Worm (Caenorhabditis elegans) whole organism, L4 larva: Measurements from ENCODE around the gene glb-13.

ENCODE experiments used
- F49E8.2 ChIP-seq: sonication (generic microtip); optimal IDR thresholded peaks from 2 replicates; lab custom pipeline; 2016; ENCODE audit warnings: missing compliant biosample characterization, mild to moderate bottlenecking, missing genetic modification characterization, borderline replicate concordance
- T20F7.1 ChIP-seq: fragments of 200-800 bp; sonication (Bioruptor generic); optimal IDR thresholded peaks from 2 replicates; lab custom pipeline; 2018; ENCODE audit warnings: mild to moderate bottlenecking, missing genetic modification characterization, missing compliant biosample characterization
- ZK337.2 ChIP-seq: fragments of 200-800 bp; sonication (Bioruptor generic); IDR thresholded peaks from 2 replicates; pipeline ENCODE4 v1.3.6; 2022; ENCODE audit warnings: missing genetic modification reagents, missing genetic modification characterization, missing compliant biosample characterization
- aha-1 ChIP-seq: fragments of 150-350 bp; peaks from one replicate; lab custom pipeline; 2014; ENCODE audit warnings: missing biosample characterization, missing genetic modification characterization
- aly-2 ChIP-seq: sonication (generic microtip); optimal IDR thresholded peaks from 2 replicates; lab custom pipeline; 2018; ENCODE audit warnings: missing biosample characterization, missing genetic modification characterization
- ama-1 ChIP-seq: fragments of 150-350 bp; optimal IDR thresholded peaks from 2 replicates; lab custom pipeline; 2014; ENCODE audit warnings: inconsistent platforms, mixed read lengths
- arid-1 ChIP-seq: fragments of 200-800 bp; sonication (Bioruptor generic); conservative IDR thresholded peaks from 2 replicates; pipeline ENCODE4 v1.3.6; 2022; ENCODE audit warnings: missing genetic modification reagents, missing genetic modification characterization, missing compliant biosample characterization
- attf-4 ChIP-seq: sonication (generic microtip); optimal IDR thresholded peaks from 3 replicates; lab custom pipeline; 2017; ENCODE audit warnings: missing biosample characterization, missing genetic modification characterization
- ceh-20 ChIP-seq: fragments of 200-800 bp; sonication (Bioruptor generic); IDR thresholded peaks from 2 replicates; pipeline ENCODE4 v1.3.6; 2022; ENCODE audit warnings: missing genetic modification reagents, missing genetic modification characterization, missing compliant biosample characterization
- ceh-32 ChIP-seq: sonication (generic microtip); optimal IDR thresholded peaks from 2 replicates; lab custom pipeline; 2016; ENCODE audit warnings: mild to moderate bottlenecking, missing genetic modification characterization, missing compliant biosample characterization; ENCODE audit not compliant: poor library complexity
- ceh-62 ChIP-seq: sonication (generic microtip); optimal IDR thresholded peaks from 2 replicates; lab custom pipeline; 2017; ENCODE audit warnings: missing biosample characterization, missing genetic modification characterization
- ceh-82 ChIP-seq: sonication (generic microtip); optimal IDR thresholded peaks from 2 replicates; lab custom pipeline; 2017; ENCODE audit warnings: missing biosample characterization, missing genetic modification characterization
- ces-1 ChIP-seq: fragments of 150-350 bp; sonication (generic microtip); optimal IDR thresholded peaks from 4 replicates; lab custom pipeline; 2014; ENCODE audit warnings: missing biosample characterization, missing genetic modification reagents, missing genetic modification characterization
- ctbp-1 ChIP-seq: fragments of 200-800 bp; sonication (Bioruptor generic); IDR thresholded peaks from 2 replicates; pipeline ENCODE4 v1.3.6; 2022; ENCODE audit warnings: missing genetic modification reagents, missing genetic modification characterization, missing compliant biosample characterization
- daf-8 ChIP-seq: fragments of 200-800 bp; sonication (Bioruptor generic); IDR thresholded peaks from 2 replicates; pipeline ENCODE4 v1.3.6; 2022; ENCODE audit warnings: missing genetic modification characterization, missing compliant biosample characterization
- dmd-8 ChIP-seq: fragments of 200-800 bp; sonication (Bioruptor generic); IDR thresholded peaks from 2 replicates; pipeline ENCODE4 v1.3.6; 2022; ENCODE audit warnings: missing genetic modification characterization, missing compliant biosample characterization
- duxl-1 ChIP-seq: sonication (generic microtip); optimal IDR thresholded peaks from 2 replicates; lab custom pipeline; 2016; ENCODE audit warnings: mild to moderate bottlenecking, missing genetic modification characterization, moderate library complexity, missing compliant biosample characterization; ENCODE audit not compliant: poor library complexity
- fkh-10 ChIP-seq: fragments of 150-350 bp; optimal IDR thresholded peaks from 2 replicates; lab custom pipeline; 2014; ENCODE audit warnings: missing biosample characterization, missing genetic modification reagents, missing genetic modification characterization
- hif-1 ChIP-seq, 2 experiments: sonication (generic microtip); optimal IDR thresholded peaks; 2 replicates each; lab custom pipeline; 2016 to 2017; ENCODE audit warnings: missing compliant biosample characterization in 2 of 2, missing genetic modification characterization in 2 of 2, missing genetic modification reagents in 2 of 2, missing genotype in 2 of 2, mild to moderate bottlenecking in 1 of 2
- hlh-30 ChIP-seq: sonication (generic microtip); optimal IDR thresholded peaks from 2 replicates; lab custom pipeline; 2017; ENCODE audit warnings: antibody characterized with exemption, mild to moderate bottlenecking, missing genetic modification characterization, missing compliant biosample characterization; ENCODE audit not compliant: insufficient read depth
- hmg-1.1 ChIP-seq: fragments of 200-800 bp; sonication (Bioruptor generic); IDR thresholded peaks from 2 replicates; pipeline ENCODE4 v1.3.6; 2022; ENCODE audit warnings: missing genetic modification reagents, missing genetic modification characterization, missing compliant biosample characterization
- jun-1 ChIP-seq: fragments of 150-350 bp; optimal IDR thresholded peaks from 2 replicates; lab custom pipeline; 2014; ENCODE audit warnings: missing biosample characterization, missing genetic modification reagents, missing genetic modification characterization
- lin-15B ChIP-seq: fragments of 150-350 bp; sonication (generic microtip); optimal IDR thresholded peaks from 3 replicates; lab custom pipeline; 2014; ENCODE audit warnings: missing biosample characterization, missing genetic modification characterization
- lin-39 ChIP-seq: fragments of 150-350 bp; optimal IDR thresholded peaks from 2 replicates; lab custom pipeline; 2014; ENCODE audit warnings: missing biosample characterization, missing genetic modification reagents, missing genetic modification characterization
- lir-3 ChIP-seq: sonication (generic microtip); optimal IDR thresholded peaks from 2 replicates; lab custom pipeline; 2016; ENCODE audit warnings: mild to moderate bottlenecking, missing genetic modification characterization, missing compliant biosample characterization
- mdl-1 ChIP-seq, 2 experiments: fragments of 150-350 bp in 1 of 2; sonication (generic microtip) in 1 of 2; optimal IDR thresholded peaks; 2 replicates each; lab custom pipeline; 2014 to 2017; ENCODE audit warnings: missing biosample characterization in 2 of 2, missing genetic modification characterization in 2 of 2
- mep-1 ChIP-seq: fragments of 150-350 bp; sonication (generic microtip); optimal IDR thresholded peaks from 3 replicates; lab custom pipeline; 2014; ENCODE audit warnings: missing biosample characterization, missing genetic modification characterization
- mxl-3 ChIP-seq: fragments of 200-800 bp; sonication (Bioruptor generic); optimal IDR thresholded peaks from 2 replicates; lab custom pipeline; 2018; ENCODE audit warnings: mild to moderate bottlenecking, missing genetic modification characterization, missing compliant biosample characterization
- nhr-102 ChIP-seq: sonication (generic microtip); optimal IDR thresholded peaks from 2 replicates; lab custom pipeline; 2016; ENCODE audit warnings: mild to moderate bottlenecking, missing genetic modification characterization, moderate library complexity, missing compliant biosample characterization
- nhr-237 ChIP-seq: sonication (generic microtip); optimal IDR thresholded peaks from 2 replicates; lab custom pipeline; 2017; ENCODE audit warnings: missing biosample characterization, missing genetic modification characterization
- nhr-25 ChIP-seq: sonication (generic microtip); optimal IDR thresholded peaks from 2 replicates; lab custom pipeline; 2017; ENCODE audit warnings: missing genetic modification characterization, mild to moderate bottlenecking, missing compliant biosample characterization, antibody characterized with exemption, moderate library complexity, borderline replicate concordance; ENCODE audit not compliant: insufficient read depth
- nhr-42 ChIP-seq: fragments of 200-800 bp; sonication (Bioruptor generic); IDR thresholded peaks from 2 replicates; pipeline ENCODE4 v1.3.6; 2022; ENCODE audit warnings: missing genetic modification characterization, missing compliant biosample characterization
- rbr-2 ChIP-seq: sonication (generic microtip); optimal IDR thresholded peaks from 2 replicates; lab custom pipeline; 2016; ENCODE audit warnings: missing genotype, missing genetic modification characterization, missing compliant biosample characterization
- saeg-2 ChIP-seq: fragments of 200-800 bp; sonication (Bioruptor generic); IDR thresholded peaks from 2 replicates; pipeline ENCODE4 v1.3.6; 2022; ENCODE audit warnings: missing genetic modification reagents, missing genetic modification characterization, missing compliant biosample characterization
- sdz-12 ChIP-seq: fragments of 200-800 bp; sonication (Bioruptor generic); optimal IDR thresholded peaks from 2 replicates; lab custom pipeline; 2018; ENCODE audit warnings: mild to moderate bottlenecking, missing genetic modification characterization, missing compliant biosample characterization
- set-16 ChIP-seq: fragments of 200-800 bp; sonication (Bioruptor generic); IDR thresholded peaks from 2 replicates; pipeline ENCODE4 v1.3.6; 2022; ENCODE audit warnings: missing genetic modification reagents, missing genetic modification characterization, missing compliant biosample characterization
- skn-1 ChIP-seq: fragments of 150-350 bp; optimal IDR thresholded peaks from 2 replicates; lab custom pipeline; 2014; ENCODE audit warnings: missing biosample characterization, missing genetic modification characterization
- snpc-4 ChIP-seq: fragments of 150-350 bp; optimal IDR thresholded peaks from 2 replicates; lab custom pipeline; 2014; ENCODE audit warnings: missing biosample characterization, missing genetic modification characterization
- spr-3 ChIP-seq: fragments of 200-800 bp; sonication (Bioruptor generic); optimal IDR thresholded peaks from 2 replicates; lab custom pipeline; 2018; ENCODE audit warnings: mild to moderate bottlenecking, missing genetic modification characterization, missing compliant biosample characterization
- tag-97 ChIP-seq: fragments of 200-800 bp; sonication (Bioruptor generic); IDR thresholded peaks from 2 replicates; pipeline ENCODE4 v1.3.6; 2022; ENCODE audit warnings: missing genetic modification characterization, missing compliant biosample characterization
- unc-130 ChIP-seq: sonication (generic microtip); optimal IDR thresholded peaks from 2 replicates; lab custom pipeline; 2016; ENCODE audit warnings: missing genetic modification reagents, missing genetic modification characterization, missing compliant biosample characterization
- unc-62 ChIP-seq, 3 experiments: fragments of 150-350 bp in 1 of 3; sonication (generic microtip); optimal IDR thresholded peaks in 2 of 3; peaks in 1 of 3; 1 replicate in 1 of 3; 2 replicates in 2 of 3; lab custom pipeline; 2014 to 2017; ENCODE audit warnings: missing biosample characterization in 3 of 3, missing genetic modification characterization in 3 of 3, missing genetic modification reagents in 3 of 3, missing genotype in 1 of 3
- zfp-2 ChIP-seq: sonication (generic microtip); optimal IDR thresholded peaks from 2 replicates; lab custom pipeline; 2016; ENCODE audit warnings: mild to moderate bottlenecking, missing genetic modification characterization, missing compliant biosample characterization

glb-13 gene

DNA sequence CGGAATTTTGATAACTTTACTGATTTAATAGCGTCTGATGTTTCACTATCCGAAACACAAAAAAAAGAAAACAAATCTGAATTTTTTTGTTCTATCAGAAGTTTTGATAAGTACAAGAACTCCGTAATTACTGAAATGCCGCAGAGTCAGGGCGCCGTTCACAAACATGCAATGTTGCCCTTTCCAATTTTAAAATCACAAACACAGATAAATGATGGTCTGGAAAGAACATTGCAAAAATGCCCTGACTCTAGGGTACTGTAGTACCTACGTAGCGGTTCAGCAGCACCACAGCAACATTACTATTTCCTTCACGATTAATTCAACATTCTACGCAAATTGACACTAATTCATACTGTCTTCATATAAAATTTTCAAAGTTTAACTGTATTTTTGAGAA is 28.4 kb upstream of the glb-13 start:
- TF ChIP-seq lin-39 (tag; lab: Kevin White, UChicago) (no peak), aha-1 (peak; percentile 21), ceh-62 (no peak), unc-62 (GFP tag; optimal IDR thresholded peaks at IDR 0.05 in 1 of 2; lab: Kevin White, UChicago) (peak in 1 of 2 experiments; percentile 92), unc-62 (tag; optimal IDR thresholded peaks at IDR 0.05; lab: Kevin White, UChicago) (no peak), ceh-82 (no peak)

- TF ChIP-seq fkh-10 (GFP tag; lab: Kevin White, UChicago) (no peak), set-16 (GFP tag; lab: Robert Waterston, UW) (peak; percentile 83), ctbp-1 (GFP tag; lab: Robert Waterston, UW) (0 out of 2 replicates have a peak, but pooled peaks have one; percentile 23), hmg-1.1 (0 out of 2 replicates have a peak, but pooled peaks have one; percentile 12), attf-4 (no peak)
- TF ChIP-seq, all 104 proteins: peak for 3
Measured at ce11 chrX:12406037-12406436, 27.8 kb upstream of the glb-13 start.

DNA sequence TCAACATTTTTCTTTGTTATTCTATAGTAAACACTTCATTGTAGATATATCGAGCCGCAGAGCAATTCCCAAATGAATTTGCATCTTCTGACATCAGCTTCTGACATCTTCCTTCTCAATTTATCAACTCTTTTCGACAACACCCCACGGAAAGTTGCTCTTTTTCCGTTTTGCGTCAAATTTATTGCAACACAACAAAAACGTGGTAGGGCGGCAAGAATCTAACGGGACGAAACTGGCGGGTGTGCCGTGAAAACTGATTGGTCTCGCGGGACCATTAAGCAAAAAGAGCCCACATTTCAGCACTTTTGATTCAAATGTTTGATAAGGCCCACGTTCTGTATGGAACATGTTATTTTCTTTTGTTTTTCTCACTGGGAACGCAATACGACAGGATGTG is 26.5 kb upstream of the glb-13 start:
- TF ChIP-seq ctbp-1 (GFP tag; lab: Robert Waterston, UW) (0 out of 2 replicates have a peak, but pooled peaks have one; percentile 9), F49E8.2 (tag; lab: Kevin White, UChicago) (no peak), dmd-8 (no peak), unc-62 (GFP tag; optimal IDR thresholded peaks at IDR 0.05 in 1 of 2; lab: Kevin White, UChicago) (peak in 1 of 2 experiments; percentile 99), unc-62 (tag; optimal IDR thresholded peaks at IDR 0.05; lab: Kevin White, UChicago) (no peak), hlh-30 (tag; lab: Kevin White, UChicago) (peak; percentile 15), hif-1 (tag; optimal IDR thresholded peaks at IDR 0.05; lab: Kevin White, UChicago) (peak in 1 of 2 experiments; percentile 2), mxl-3 (GFP tag; lab: Kevin White, UChicago) (no peak), ceh-20 (GFP tag; lab: Robert Waterston, UW) (peak; percentile 86), hmg-1.1 (peak; percentile 47; the same call in 1 of the 2 replicates), jun-1 (tag; lab: Kevin White, UChicago) (no peak), mep-1 (tag; lab: Kevin White, UChicago) (peak; percentile 9)
- TF ChIP-seq, all 104 proteins: peak for 7

DNA sequence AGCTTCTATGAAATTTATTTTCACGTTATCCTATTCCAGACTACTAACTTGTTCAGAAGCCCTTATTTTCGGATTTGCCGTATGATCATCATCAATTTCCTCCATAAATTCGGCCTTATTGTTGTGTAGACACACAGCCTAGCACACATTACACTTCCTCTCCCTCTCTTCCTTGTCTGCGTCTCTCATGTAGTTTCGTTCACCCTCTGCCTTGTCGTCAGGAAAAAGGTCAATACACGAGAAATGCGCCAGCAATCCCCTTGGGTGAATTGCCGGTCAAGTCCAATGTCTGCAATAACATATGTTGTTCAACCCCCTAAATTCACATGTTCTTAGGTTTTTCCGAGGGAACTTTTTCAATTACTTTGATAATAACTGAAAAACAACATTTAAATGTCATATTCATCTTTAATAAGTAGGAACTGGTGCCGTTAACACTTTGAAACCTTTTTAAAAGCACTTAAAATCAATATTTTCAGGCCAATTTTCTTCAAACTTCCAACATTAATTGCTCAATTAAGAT is 15.7 kb upstream of the glb-13 start, which contains the start of gene F17E5.2:
Gene F17E5.2 (plus strand): TSS at position 473 of the 523 bp plus-strand sequence.
- TF ChIP-seq mxl-3 (GFP tag; lab: Kevin White, UChicago) (peak; percentile 94), T20F7.1 (GFP tag; lab: Kevin White, UChicago) (peak; percentile 74), spr-3 (no peak), nhr-25 (tag; lab: Kevin White, UChicago) (peak; percentile 12), ceh-32 (peak; percentile 37), skn-1 (no peak), duxl-1 (peak; percentile 78), unc-62 (GFP tag; optimal IDR thresholded peaks at IDR 0.05 in 1 of 2; lab: Kevin White, UChicago) (peak in 1 of 2 experiments; percentile 99), unc-62 (tag; optimal IDR thresholded peaks at IDR 0.05; lab: Kevin White, UChicago) (no peak), sdz-12 (no peak), ces-1 (GFP tag; lab: Kevin White, UChicago) (no peak), mdl-1 (tag; optimal IDR thresholded peaks at IDR 0.05; lab: Kevin White, UChicago) (peak; percentile 48 to 86), daf-8 (GFP tag; lab: Robert Waterston, UW) (no peak), aly-2 (no peak), lin-15B (tag; lab: Kevin White, UChicago) (no peak), nhr-42 (GFP tag; lab: Robert Waterston, UW) (no peak; the same call in none of the 2 replicates), arid-1 (0 out of 2 replicates have a peak, but pooled peaks have one; percentile 60), ceh-20 (GFP tag; lab: Robert Waterston, UW) (peak; percentile 73), ZK337.2 (no peak), snpc-4 (peak; percentile 4), nhr-237 (tag; lab: Kevin White, UChicago) (peak; percentile 15), zfp-2 (tag; lab: Kevin White, UChicago) (no peak), rbr-2 (tag; lab: Kevin White, UChicago) (peak; percentile 96), ama-1 (lab: Kevin White, UChicago) (no peak), saeg-2 (GFP tag; lab: Robert Waterston, UW) (no peak), unc-130 (GFP tag; lab: Kevin White, UChicago) (no peak), nhr-102 (peak; percentile 91), lir-3 (tag; lab: Kevin White, UChicago) (no peak), tag-97 (no peak)
